Fruit fly (Drosophila melanogaster): ENCODE measurements around the gene TpnC73F.
A peak's percentile ranks its signal among the peaks of the same experiment; 100 is the strongest.

Gene TpnC73F

DNA sequence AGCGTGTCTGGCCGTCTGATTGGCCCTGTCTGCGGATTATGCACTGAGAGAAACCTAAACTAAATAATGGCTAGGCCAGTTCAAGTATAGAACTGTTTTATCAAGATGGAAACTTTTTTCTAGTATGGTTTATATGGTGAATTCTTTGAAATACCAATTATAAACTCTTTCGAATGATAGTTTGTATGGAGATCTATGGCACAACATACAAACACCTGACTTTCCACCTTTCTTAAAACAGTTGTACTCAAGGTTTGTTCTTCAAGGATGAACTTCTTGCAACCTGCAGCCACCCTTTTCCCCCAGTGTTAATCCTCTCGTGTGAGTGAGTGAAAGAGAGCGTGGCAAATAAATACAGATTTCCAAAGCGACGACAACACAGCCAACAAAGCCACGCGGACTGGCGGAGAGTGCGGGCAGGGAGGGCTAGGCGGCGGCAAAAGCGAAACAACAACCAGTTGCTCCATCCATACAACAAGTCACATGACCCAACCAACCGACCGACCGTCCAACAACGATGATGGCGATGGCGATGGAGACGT, 41.6 kb upstream of the TpnC73F start (continued):
- TF ChIP-seq HLH4C (GFP tag; IDR thresholded peaks at IDR 0.05; ENCODE audit: partially characterized antibody) (no peak), tin (GFP tag; optimal IDR thresholded peaks at IDR 0.05) (peak; percentile 83), toy (GFP tag; IDR thresholded peaks at IDR 0.05) (peak; percentile 58; the same call in 1 of the 2 replicates), CG17568 (GFP tag; optimal IDR thresholded peaks at IDR 0.05) (peak; percentile 72), CG4820 (GFP tag; optimal IDR thresholded peaks at IDR 0.05) (peak; percentile 81), HHEX (GFP tag; optimal IDR thresholded peaks at IDR 0.05) (peak; percentile 86), CG12391 (tag; optimal IDR thresholded peaks at IDR 0.05) (peak; percentile 87), h (optimal IDR thresholded peaks at IDR 0.05) (no peak), CG10366 (GFP tag; IDR thresholded peaks at IDR 0.05) (peak; percentile 83), chif (GFP tag; optimal IDR thresholded peaks at IDR 0.05) (peak; percentile 86 to 88), Blimp-1 (GFP tag; optimal IDR thresholded peaks at IDR 0.05) (peak; percentile 80), Nf-YA (GFP tag; IDR thresholded peaks at IDR 0.05) (peak; percentile 46; the same call in 1 of the 2 replicates), CG17361 (GFP tag; IDR thresholded peaks at IDR 0.05) (peak; percentile 88), trem (tag; optimal IDR thresholded peaks at IDR 0.05) (peak; percentile 23), Kr (GFP tag; optimal IDR thresholded peaks at IDR 0.05) (no peak), bab2 (GFP tag; optimal IDR thresholded peaks at IDR 0.05) (peak; percentile 89), grn (GFP tag; optimal IDR thresholded peaks at IDR 0.05) (peak; percentile 49), ro (GFP tag; IDR thresholded peaks at IDR 0.05) (peak; percentile 51; the same call in 1 of the 2 replicates), sd (tag; optimal IDR thresholded peaks at IDR 0.05) (no peak), HmgZ (tag; optimal IDR thresholded peaks at IDR 0.05) (peak; percentile 80), tx (GFP tag; optimal IDR thresholded peaks at IDR 0.05) (peak; percentile 86), Eip74EF (GFP tag; optimal IDR thresholded peaks at IDR 0.05) (peak in 1 of 2 experiments; percentile 82), CG10321 (GFP tag; IDR thresholded peaks at IDR 0.05) (peak; percentile 64; the same call in 1 of the 2 replicates), so (GFP tag; IDR thresholded peaks at IDR 0.05) (peak; percentile 93), Med (GFP tag) (peak; percentile 98), wdn (GFP tag; IDR thresholded peaks at IDR 0.05) (peak; percentile 63), peb (GFP tag; IDR thresholded peaks at IDR 0.05) (peak; percentile 72; the same call in 1 of the 2 replicates), CG3995 (GFP tag; optimal IDR thresholded peaks at IDR 0.05) (peak; percentile 7), Lim3 (GFP tag; IDR thresholded peaks at IDR 0.05) (peak; percentile 65; the same call in 1 of the 2 replicates), Meics (GFP tag; optimal IDR thresholded peaks at IDR 0.05) (peak; percentile 85), CG11456 (GFP tag; IDR thresholded peaks at IDR 0.05) (peak; percentile 71), nerfin-1 (tag; optimal IDR thresholded peaks at IDR 0.05) (peak; percentile 50), CG7839 (tag; optimal IDR thresholded peaks at IDR 0.05) (peak; percentile 93), GATAe (GFP tag; conservative IDR thresholded peaks at IDR 0.05) (peak; percentile 78), corto (GFP tag; optimal IDR thresholded peaks at IDR 0.05) (no peak), salm (tag; optimal IDR thresholded peaks at IDR 0.05) (peak; percentile 79), oc (tag; optimal IDR thresholded peaks at IDR 0.05) (peak; percentile 50), schlank (tag; optimal IDR thresholded peaks at IDR 0.05) (peak; percentile 71), zfh2 (GFP tag; optimal IDR thresholded peaks at IDR 0.05) (peak; percentile 86), stc (GFP tag; IDR thresholded peaks at IDR 0.05) (peak; percentile 87), nau (GFP tag; optimal IDR thresholded peaks at IDR 0.05) (peak; percentile 69), jigr1 (GFP tag; IDR thresholded peaks at IDR 0.05) (peak; percentile 83), dm (GFP tag; optimal IDR thresholded peaks at IDR 0.05) (peak; percentile 73), sna (GFP tag; IDR thresholded peaks at IDR 0.05; ENCODE audit: partially characterized antibody) (no peak), ap (GFP tag; IDR thresholded peaks at IDR 0.05) (peak; percentile 79), abd-A (tag; optimal IDR thresholded peaks at IDR 0.05) (peak; percentile 12), CG8359 (GFP tag; optimal IDR thresholded peaks at IDR 0.05; ENCODE audit: borderline replicate concordance) (peak; percentile 8), maf-S (GFP tag; optimal IDR thresholded peaks at IDR 0.05) (peak; percentile 84), hkb (optimal IDR thresholded peaks at IDR 0.05) (no peak), hkb (GFP tag; IDR thresholded peaks at IDR 0.05) (peak; percentile 89)
